Worm (Caenorhabditis elegans): Measurements from ENCODE around the gene Y57G11C.3.
"Not testable (repeated sequence)": the region's sequence is repeated elsewhere in the genome, so short reads cannot be mapped to it uniquely, and the experiment has no call there.

Gene Y57G11C.3

ce11 chrIV:14774454-14774853, 6.5 kb downstream of the Y57G11C.3 start, which contains the start of gene Y57G11C.51:
Gene Y57G11C.51 (minus strand): TSS chrIV:14774554.
- not testable (repeated sequence) for TF ChIP-seq rnt-1 (tag; optimal IDR thresholded peaks at IDR 0.05); pat-9 (tag; optimal IDR thresholded peaks at IDR 0.05); fkh-10 (GFP tag; optimal IDR thresholded peaks at IDR 0.05)

- no peak for TF ChIP-seq sdc-2 (tag; optimal IDR thresholded peaks at IDR 0.05)
- no peak for TF ChIP-seq hlh-6 (tag; optimal IDR thresholded peaks at IDR 0.05)
- TF ChIP-seq sox-2 (GFP tag; IDR thresholded peaks at IDR 0.05), result no peak
- no peak for TF ChIP-seq hlh-8 (tag; optimal IDR thresholded peaks at IDR 0.05)
- TF ChIP-seq fkh-6 (tag; optimal IDR thresholded peaks at IDR 0.05), result no peak
- TF ChIP-seq pax-1 (tag; optimal IDR thresholded peaks at IDR 0.05), result no peak
- no peak for TF ChIP-seq fkh-10 (GFP tag; optimal IDR thresholded peaks at IDR 0.05)
- TF ChIP-seq sox-4 (tag; optimal IDR thresholded peaks at IDR 0.05), result no peak
- TF ChIP-seq K09A11.1 (tag; optimal IDR thresholded peaks at IDR 0.05; ENCODE audit: insufficient read depth), result no peak
- TF ChIP-seq ceh-14 (tag; optimal IDR thresholded peaks at IDR 0.05), result no peak
- TF ChIP-seq pqm-1 (tag; optimal IDR thresholded peaks at IDR 0.05), result no peak
- no peak for TF ChIP-seq ceh-6 (GFP tag; optimal IDR thresholded peaks at IDR 0.05)
- TF ChIP-seq pros-1 (tag; optimal IDR thresholded peaks at IDR 0.05), result no peak
- TF ChIP-seq ceh-9 (tag; optimal IDR thresholded peaks at IDR 0.05), result no peak
- TF ChIP-seq tbx-2 (tag; optimal IDR thresholded peaks at IDR 0.05), result no peak
These were observed 13.5 kb downstream of the Y57G11C.3 start, which contains the start of gene Y57G11C.8 for ce11 chrIV:14781537-14781936. Gene Y57G11C.8 (plus strand): TSS chrIV:14781837.

ce11 chrIV:14782211-14782610, 14.2 kb downstream of the Y57G11C.3 start, which contains the start of gene Y57G11C.1130:
Gene Y57G11C.1130 (plus strand): TSS chrIV:14782511.
- TF ChIP-seq ceh-19 (GFP tag; optimal IDR thresholded peaks at IDR 0.05) (no peak), ztf-16 (tag; optimal IDR thresholded peaks at IDR 0.05) (no peak), tbx-7 (tag; optimal IDR thresholded peaks at IDR 0.05) (no peak), elt-4 (tag; optimal IDR thresholded peaks at IDR 0.05) (no peak), ceh-18 (tag; optimal IDR thresholded peaks at IDR 0.05) (no peak), nhr-11 (tag; optimal IDR thresholded peaks at IDR 0.05) (no peak), hlh-13 (GFP tag; optimal IDR thresholded peaks at IDR 0.05) (no peak), T23F11.4 (GFP tag; optimal IDR thresholded peaks at IDR 0.05) (no peak), K02D7.2 (tag; optimal IDR thresholded peaks at IDR 0.05) (no peak), pag-3 (tag; optimal IDR thresholded peaks at IDR 0.05; ENCODE audit: borderline replicate concordance) (no peak), ama-1 (optimal IDR thresholded peaks at IDR 0.05) (no peak), C38D4.7 (GFP tag; optimal IDR thresholded peaks at IDR 0.05) (no peak), dmd-4 (tag; optimal IDR thresholded peaks at IDR 0.05; ENCODE audit: borderline replicate concordance) (no peak), hlh-8 (tag; optimal IDR thresholded peaks at IDR 0.05) (no peak), unc-55 (GFP tag; optimal IDR thresholded peaks at IDR 0.05) (no peak)

ce11 chrIV:14784481-14784880, 16.5 kb downstream of the Y57G11C.3 start, which contains the start of gene nlp-56:
Gene nlp-56 (minus strand): TSS chrIV:14784737.
- TF ChIP-seq pax-1 (tag; optimal IDR thresholded peaks at IDR 0.05) (no peak), T23F11.4 (GFP tag; optimal IDR thresholded peaks at IDR 0.05) (no peak), pqm-1 (tag; optimal IDR thresholded peaks at IDR 0.05) (no peak), C08G9.2 (tag; optimal IDR thresholded peaks at IDR 0.05) (no peak), elt-2 (tag; optimal IDR thresholded peaks at IDR 0.05) (no peak), ceh-2 (tag; optimal IDR thresholded peaks at IDR 0.05) (no peak), eyg-1 (tag; optimal IDR thresholded peaks at IDR 0.05) (no peak), ceh-18 (tag; optimal IDR thresholded peaks at IDR 0.05) (no peak)
